Worm (Caenorhabditis elegans) whole organism, L3 larva: ENCODE results near the gene Y40C5A.4.

Experiments
- R02D3.7 ChIP-seq: fragments of 150-350 bp; optimal IDR thresholded peaks from 2 replicates; lab custom pipeline; 2014; ENCODE audit warnings: missing biosample characterization, missing genetic modification characterization
- ZK546.5 ChIP-seq: sonication (generic microtip); optimal IDR thresholded peaks from 2 replicates; lab custom pipeline; 2017; ENCODE audit warnings: missing biosample characterization, missing genetic modification characterization
- aly-2 ChIP-seq: fragments of 150-350 bp; optimal IDR thresholded peaks from 2 replicates; lab custom pipeline; 2014; ENCODE audit warnings: missing biosample characterization, missing genetic modification characterization
- ama-1 ChIP-seq: fragments of 150-350 bp; optimal IDR thresholded peaks from 2 replicates; lab custom pipeline; 2018
- ceh-16 ChIP-seq: sonication (generic microtip); optimal IDR thresholded peaks from 2 replicates; lab custom pipeline; 2017; ENCODE audit warnings: missing biosample characterization, missing genetic modification characterization
- ceh-9 ChIP-seq: sonication (generic microtip); optimal IDR thresholded peaks from 2 replicates; lab custom pipeline; 2018; ENCODE audit warnings: missing biosample characterization, missing genetic modification characterization
- daf-12 ChIP-seq: fragments of 150-350 bp; optimal IDR thresholded peaks from 2 replicates; lab custom pipeline; 2014; ENCODE audit warnings: missing biosample characterization, missing genetic modification reagents, missing genetic modification characterization
- egl-27 ChIP-seq: sonication (generic microtip); optimal IDR thresholded peaks from 4 replicates; lab custom pipeline; 2017; ENCODE audit warnings: missing biosample characterization, missing genetic modification reagents, missing genetic modification characterization
- egl-5 ChIP-seq: fragments of 150-350 bp; optimal IDR thresholded peaks from 2 replicates; lab custom pipeline; 2017; ENCODE audit warnings: missing biosample characterization, missing genetic modification reagents, missing genetic modification characterization, inconsistent platforms
- elt-1 ChIP-seq: fragments of 150-350 bp; optimal IDR thresholded peaks from 2 replicates; lab custom pipeline; 2014; ENCODE audit warnings: missing biosample characterization, missing genetic modification characterization
- elt-3 ChIP-seq, 3 experiments: fragments of 150-350 bp in 1 of 3; sonication (generic microtip) in 2 of 3; optimal IDR thresholded peaks; 2 replicates in 2 of 3; 4 replicates in 1 of 3; lab custom pipeline; 2014 to 2017; ENCODE audit warnings: missing biosample characterization in 3 of 3, missing genetic modification characterization in 3 of 3
- eor-1 ChIP-seq, 2 experiments: fragments of 150-350 bp; optimal IDR thresholded peaks; 2 replicates each; lab custom pipeline; 2014 to 2018; ENCODE audit warnings: missing biosample characterization in 2 of 2, missing genetic modification characterization in 2 of 2
- fkh-10 ChIP-seq: sonication (generic microtip); optimal IDR thresholded peaks from 2 replicates; lab custom pipeline; 2017; ENCODE audit warnings: missing biosample characterization, missing genetic modification reagents, missing genetic modification characterization
- fkh-2 ChIP-seq: fragments of 150-350 bp; optimal IDR thresholded peaks from 2 replicates; lab custom pipeline; 2014; ENCODE audit warnings: missing biosample characterization, missing genetic modification reagents, missing genetic modification characterization
- fos-1 ChIP-seq: fragments of 150-350 bp; optimal IDR thresholded peaks from 2 replicates; lab custom pipeline; 2014; ENCODE audit warnings: missing biosample characterization, missing genetic modification characterization
- hmg-11 ChIP-seq: sonication (generic microtip); optimal IDR thresholded peaks from 2 replicates; lab custom pipeline; 2016; ENCODE audit warnings: missing genetic modification characterization, missing compliant biosample characterization
- jun-1 ChIP-seq: fragments of 150-350 bp; optimal IDR thresholded peaks from 2 replicates; lab custom pipeline; 2014; ENCODE audit warnings: missing biosample characterization, missing genetic modification reagents, missing genetic modification characterization
- lin-15B ChIP-seq: fragments of 150-350 bp; optimal IDR thresholded peaks from 2 replicates; lab custom pipeline; 2014; ENCODE audit warnings: missing biosample characterization, missing genetic modification characterization
- lin-39 ChIP-seq: fragments of 150-350 bp; optimal IDR thresholded peaks from 2 replicates; lab custom pipeline; 2018; ENCODE audit warnings: missing biosample characterization, missing genetic modification reagents, missing genetic modification characterization
- lsy-12 ChIP-seq: sonication (generic microtip); optimal IDR thresholded peaks from 2 replicates; lab custom pipeline; 2016; ENCODE audit warnings: mild to moderate bottlenecking, missing genetic modification characterization, missing compliant biosample characterization
- mdl-1 ChIP-seq: fragments of 150-350 bp; optimal IDR thresholded peaks from 2 replicates; lab custom pipeline; 2014; ENCODE audit warnings: missing biosample characterization, missing genetic modification characterization
- nfya-1 ChIP-seq: sonication (generic microtip); optimal IDR thresholded peaks from 2 replicates; lab custom pipeline; 2017; ENCODE audit warnings: missing genetic modification characterization, mild to moderate bottlenecking, missing compliant biosample characterization, antibody characterized with exemption, moderate library complexity; ENCODE audit not compliant: insufficient read depth
- nhr-11 ChIP-seq: fragments of 150-350 bp; optimal IDR thresholded peaks from 2 replicates; lab custom pipeline; 2014; ENCODE audit warnings: missing biosample characterization, missing genetic modification characterization
- nhr-12 ChIP-seq: fragments of 150-350 bp; optimal IDR thresholded peaks from 2 replicates; lab custom pipeline; 2014; ENCODE audit warnings: missing biosample characterization, missing genetic modification characterization
- nhr-23 ChIP-seq: fragments of 150-350 bp; optimal IDR thresholded peaks from 2 replicates; lab custom pipeline; 2014; ENCODE audit warnings: missing biosample characterization, missing genetic modification reagents, missing genetic modification characterization
- nhr-25 ChIP-seq: sonication (generic microtip); optimal IDR thresholded peaks from 2 replicates; lab custom pipeline; 2017; ENCODE audit warnings: missing biosample characterization, missing genetic modification characterization
- nhr-28 ChIP-seq: fragments of 150-350 bp; optimal IDR thresholded peaks from 2 replicates; lab custom pipeline; 2014; ENCODE audit warnings: missing biosample characterization, missing genetic modification characterization
- nhr-76 ChIP-seq: fragments of 150-350 bp; sonication (generic microtip); optimal IDR thresholded peaks from 5 replicates; lab custom pipeline; 2014; ENCODE audit warnings: missing biosample characterization, missing genetic modification characterization
- nhr-77 ChIP-seq: fragments of 150-350 bp; optimal IDR thresholded peaks from 2 replicates; lab custom pipeline; 2014; ENCODE audit warnings: missing biosample characterization, missing genetic modification characterization
- pqm-1 ChIP-seq: fragments of 150-350 bp; optimal IDR thresholded peaks from 2 replicates; lab custom pipeline; 2017; ENCODE audit warnings: missing biosample characterization, missing genetic modification characterization, inconsistent platforms
- sea-2 ChIP-seq: fragments of 150-350 bp; sonication (generic microtip); optimal IDR thresholded peaks from 4 replicates; lab custom pipeline; 2014; ENCODE audit warnings: missing biosample characterization, missing genetic modification reagents, missing genetic modification characterization
- skn-1 ChIP-seq: fragments of 150-350 bp; optimal IDR thresholded peaks from 2 replicates; lab custom pipeline; 2014; ENCODE audit warnings: missing biosample characterization, missing genetic modification characterization
- snpc-4 ChIP-seq: fragments of 150-350 bp; optimal IDR thresholded peaks from 2 replicates; lab custom pipeline; 2014; ENCODE audit warnings: missing biosample characterization, missing genetic modification characterization
- tbx-2 ChIP-seq: sonication (generic microtip); optimal IDR thresholded peaks from 2 replicates; lab custom pipeline; 2016; ENCODE audit warnings: mild to moderate bottlenecking, missing genetic modification characterization, missing compliant biosample characterization
- unc-62 ChIP-seq: fragments of 150-350 bp; sonication (generic microtip); optimal IDR thresholded peaks from 4 replicates; lab custom pipeline; 2014; ENCODE audit warnings: missing biosample characterization, missing genetic modification reagents, missing genetic modification characterization
- ztf-4 ChIP-seq: fragments of 150-350 bp; optimal IDR thresholded peaks from 2 replicates; lab custom pipeline; 2014; ENCODE audit warnings: missing biosample characterization, missing genetic modification characterization

The Y40C5A.4 gene

DNA sequence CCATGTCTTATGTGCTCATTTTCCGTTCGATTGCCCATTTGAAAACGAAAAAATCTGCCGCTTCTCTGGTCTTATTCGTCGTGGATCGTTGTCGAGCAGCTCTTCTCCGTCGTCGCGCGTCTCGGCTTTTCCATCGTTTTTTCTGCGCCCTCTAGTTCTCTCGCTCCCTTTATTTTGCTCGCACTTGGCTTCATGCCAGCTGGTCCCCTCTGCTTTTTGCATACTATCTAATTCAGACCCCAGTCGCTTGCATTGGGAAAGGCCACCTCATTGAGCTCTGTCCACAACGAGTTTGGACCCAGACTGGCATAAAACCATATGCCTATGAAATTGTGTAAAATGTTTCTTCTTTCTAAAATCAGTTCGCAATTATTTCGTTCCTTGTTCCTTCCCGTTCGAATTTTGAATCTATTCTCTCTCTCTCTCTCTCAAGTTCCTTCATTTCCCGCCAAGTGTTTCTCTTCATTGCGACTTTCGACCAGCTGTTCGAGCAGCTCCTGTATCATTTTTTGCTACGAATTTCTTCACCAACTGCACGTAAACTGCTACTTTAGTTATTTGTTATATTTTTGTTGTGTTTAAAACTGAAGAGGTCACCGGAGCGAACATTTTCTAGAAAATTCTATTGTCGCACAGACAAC is 25.3 kb upstream of the Y40C5A.4 start:
- TF ChIP-seq nhr-77 = no peak
- TF ChIP-seq nhr-11 = no peak
- TF ChIP-seq skn-1 (tag; lab: Kevin White, UChicago) = no peak
- no peak for TF ChIP-seq ZK546.5 (tag; lab: Kevin White, UChicago)
- TF ChIP-seq hmg-11 (tag; lab: Kevin White, UChicago) = peak; percentile 59
- TF ChIP-seq snpc-4 (tag; lab: Kevin White, UChicago) = no peak
- no peak for TF ChIP-seq egl-27 (tag; lab: Kevin White, UChicago)
- no peak for TF ChIP-seq eor-1 (tag; optimal IDR thresholded peaks at IDR 0.05; lab: Kevin White, UChicago)
- no peak for TF ChIP-seq nhr-28 (tag; lab: Kevin White, UChicago)
- no peak for TF ChIP-seq lsy-12 (tag; lab: Kevin White, UChicago)
- no peak for TF ChIP-seq elt-1 (tag; lab: Kevin White, UChicago)
- TF ChIP-seq unc-62 (GFP tag; lab: Kevin White, UChicago) = no peak
- peak; percentile 66 for TF ChIP-seq lin-39 (tag; lab: Kevin White, UChicago)
- TF ChIP-seq nhr-25 (tag; lab: Kevin White, UChicago) = no peak
- no peak for TF ChIP-seq sea-2
- no peak for TF ChIP-seq daf-12
- no peak for TF ChIP-seq jun-1
- peak; percentile 19 for TF ChIP-seq egl-5 (tag; lab: Kevin White, UChicago)
- TF ChIP-seq ceh-16 (tag; lab: Kevin White, UChicago) = no peak
- no peak for TF ChIP-seq fkh-10 (GFP tag; lab: Kevin White, UChicago)
- TF ChIP-seq tbx-2 (tag; lab: Kevin White, UChicago) = no peak
- no peak for TF ChIP-seq mdl-1
- TF ChIP-seq elt-3 (tag; optimal IDR thresholded peaks at IDR 0.05; lab: Kevin White, UChicago) = no peak
- TF ChIP-seq pqm-1 (tag; lab: Kevin White, UChicago) = no peak
- TF ChIP-seq nhr-76 (tag; lab: Kevin White, UChicago) = no peak
- no peak for TF ChIP-seq ceh-9 (tag; lab: Kevin White, UChicago)
- no peak for TF ChIP-seq aly-2 (tag; lab: Kevin White, UChicago)
- no peak for TF ChIP-seq R02D3.7 (tag; lab: Kevin White, UChicago)
- peak; percentile 66 for TF ChIP-seq nfya-1 (tag; lab: Kevin White, UChicago)

DNA sequence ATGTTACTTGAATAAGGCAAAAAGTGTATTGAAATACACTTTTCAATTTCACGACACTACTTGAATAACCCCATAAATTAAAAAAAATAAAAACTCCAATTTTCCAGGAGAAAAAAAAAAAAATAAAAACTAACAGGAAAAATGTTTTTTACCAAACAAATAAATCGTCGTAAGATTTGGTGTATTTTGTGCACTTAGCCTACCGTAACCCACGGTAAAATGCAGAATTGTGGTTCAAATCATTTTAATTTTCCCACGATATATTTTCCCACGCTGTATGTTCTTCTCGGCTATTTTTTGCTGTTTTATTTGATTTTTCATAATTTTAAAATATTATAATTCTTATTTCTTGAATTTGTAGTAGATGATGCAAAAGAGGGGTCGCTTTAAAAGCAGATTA is 24.8 kb upstream of the Y40C5A.4 start:
- TF ChIP-seq R02D3.7 (tag; lab: Kevin White, UChicago) = no peak
- TF ChIP-seq lin-39 (tag; lab: Kevin White, UChicago) = no peak
- TF ChIP-seq nfya-1 (tag; lab: Kevin White, UChicago) = no peak
- no peak for TF ChIP-seq aly-2 (tag; lab: Kevin White, UChicago)
- no peak for TF ChIP-seq fkh-2 (tag; lab: Kevin White, UChicago)
- no peak for TF ChIP-seq daf-12
- TF ChIP-seq snpc-4 (tag; lab: Kevin White, UChicago) = no peak
- TF ChIP-seq ztf-4 (tag; lab: Kevin White, UChicago) = no peak

DNA sequence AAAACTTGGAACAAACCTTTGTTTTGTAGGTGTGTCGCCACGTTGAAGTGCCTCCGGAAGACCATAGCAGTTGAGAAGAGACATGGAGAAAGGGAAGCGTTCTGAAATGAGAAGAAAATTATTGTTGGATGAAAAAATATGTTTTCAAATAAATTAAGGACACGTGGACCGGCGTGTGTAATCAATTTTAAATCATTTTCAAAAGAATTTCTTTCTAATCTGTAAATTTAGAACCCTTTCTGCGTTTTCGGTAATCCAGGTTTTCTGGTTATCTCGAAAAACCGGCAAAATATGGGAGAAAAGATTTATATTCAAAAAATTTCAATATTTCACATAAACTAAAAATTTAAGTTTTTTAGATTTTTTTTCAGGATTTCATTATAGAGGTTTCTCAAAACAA is 23.9 kb upstream of the Y40C5A.4 start, which contains the start of gene mob-3:
TSS of gene mob-3 (minus strand) at position 101 of the 400 bp plus-strand sequence.
- TF ChIP-seq lsy-12 (tag; lab: Kevin White, UChicago) = no peak
- no peak for TF ChIP-seq fkh-2 (tag; lab: Kevin White, UChicago)
- TF ChIP-seq nhr-77 = no peak
- TF ChIP-seq ZK546.5 (tag; lab: Kevin White, UChicago) = no peak
- no peak for TF ChIP-seq nhr-11
- TF ChIP-seq jun-1 = no peak
- TF ChIP-seq eor-1 (tag; optimal IDR thresholded peaks at IDR 0.05; lab: Kevin White, UChicago) = no peak
- TF ChIP-seq ama-1 (lab: Kevin White, UChicago) = no peak
- no peak for TF ChIP-seq fos-1

DNA sequence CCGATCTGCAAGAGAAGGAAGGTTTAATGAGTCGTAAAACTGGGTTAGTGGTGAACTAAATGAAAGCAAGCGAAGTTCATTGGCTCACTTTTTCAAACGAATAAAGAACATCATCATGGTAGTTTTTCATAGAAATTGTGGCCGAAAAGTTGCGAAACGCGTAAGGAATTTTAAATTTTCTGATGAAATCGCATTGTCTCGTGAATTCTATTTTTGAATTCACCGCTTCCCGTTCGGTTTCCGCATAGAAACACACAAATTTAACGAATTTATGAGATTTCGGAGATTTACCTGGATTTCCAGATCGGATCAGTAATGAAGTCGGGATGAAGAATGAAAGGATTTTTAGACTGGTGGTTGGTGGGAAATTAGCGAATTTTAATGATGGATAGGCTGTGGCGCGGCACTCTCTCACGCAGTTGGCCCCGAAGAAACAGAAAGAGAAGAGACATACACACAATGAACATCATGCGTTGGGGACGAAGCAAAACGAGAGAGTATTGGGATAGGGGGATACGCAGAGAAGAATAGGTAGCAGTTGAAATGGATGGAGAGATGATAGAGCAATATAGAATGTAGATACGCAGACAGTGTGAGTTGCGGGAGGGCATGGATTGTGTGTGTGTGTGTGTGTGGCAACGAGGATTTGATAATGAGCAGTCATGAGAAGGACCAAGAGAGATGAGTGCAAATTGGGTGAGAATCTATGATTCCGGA is 22.1 kb upstream of the Y40C5A.4 start:
- TF ChIP-seq lsy-12 (tag; lab: Kevin White, UChicago) (peak; percentile 8), nhr-12 (tag; lab: Kevin White, UChicago) (no peak), lin-15B (tag; lab: Kevin White, UChicago) (peak; percentile 17), lin-39 (tag; lab: Kevin White, UChicago) (peak; percentile 71), tbx-2 (tag; lab: Kevin White, UChicago) (peak; percentile 40), nhr-23 (tag; lab: Kevin White, UChicago) (peak; percentile 11), nhr-25 (tag; lab: Kevin White, UChicago) (peak; percentile 44), ceh-9 (tag; lab: Kevin White, UChicago) (no peak), nfya-1 (tag; lab: Kevin White, UChicago) (peak; percentile 82), hmg-11 (tag; lab: Kevin White, UChicago) (peak; percentile 90)
